Fruit fly (Drosophila melanogaster): ENCODE data around the gene Ggt-1.

Gene Ggt-1

dm6 chrX:18533308-18533707, 21.0 kb upstream of the Ggt-1 start (continued):
- TF ChIP-seq CG18476 (GFP tag; optimal IDR thresholded peaks at IDR 0.05): no peak
- 0 out of 2 replicates have a peak, but pooled peaks have one; percentile 29 for TF ChIP-seq ro (GFP tag; IDR thresholded peaks at IDR 0.05)
- TF ChIP-seq pros (GFP tag; optimal IDR thresholded peaks at IDR 0.05): no peak
- TF ChIP-seq CG6272 (GFP tag; IDR thresholded peaks at IDR 0.05): no peak
- no peak for TF ChIP-seq Myb (GFP tag; optimal IDR thresholded peaks at IDR 0.05)
- no peak for TF ChIP-seq CG7987 (GFP tag; optimal IDR thresholded peaks at IDR 0.05)
- no peak for TF ChIP-seq ac (GFP tag; optimal IDR thresholded peaks at IDR 0.05)
- 0 out of 2 replicates have a peak, but pooled peaks have one; percentile 37 for TF ChIP-seq CG31441 (GFP tag; IDR thresholded peaks at IDR 0.05)
- TF ChIP-seq CG3281 (GFP tag; optimal IDR thresholded peaks at IDR 0.05): no peak
- TF ChIP-seq CG7271 (tag; optimal IDR thresholded peaks at IDR 0.05): no peak
- TF ChIP-seq ap (GFP tag; IDR thresholded peaks at IDR 0.05): no peak
- no peak for TF ChIP-seq CG3995 (GFP tag; optimal IDR thresholded peaks at IDR 0.05)
- no peak for TF ChIP-seq cwo (GFP tag; optimal IDR thresholded peaks at IDR 0.05)
- peak; percentile 39 for TF ChIP-seq CG10979 (tag; optimal IDR thresholded peaks at IDR 0.05)
- no peak for TF ChIP-seq CG11695 (GFP tag; IDR thresholded peaks at IDR 0.05)
- 0 out of 2 replicates have a peak, but pooled peaks have one; percentile 19 for TF ChIP-seq slbo (GFP tag; IDR thresholded peaks at IDR 0.05)
- TF ChIP-seq CG17186 (GFP tag; optimal IDR thresholded peaks at IDR 0.05): no peak
- TF ChIP-seq crc (GFP tag; optimal IDR thresholded peaks at IDR 0.05): no peak
- no peak for TF ChIP-seq wor (GFP tag; IDR thresholded peaks at IDR 0.05)
- no peak for TF ChIP-seq CG1832 (GFP tag; optimal IDR thresholded peaks at IDR 0.05)
- TF ChIP-seq Dref (GFP tag; IDR thresholded peaks at IDR 0.05): no peak
- no peak for TF ChIP-seq Six4 (GFP tag; optimal IDR thresholded peaks at IDR 0.05)
- no peak for TF ChIP-seq nerfin-2 (GFP tag; IDR thresholded peaks at IDR 0.05; ENCODE audit: partially characterized antibody)
- no peak for TF ChIP-seq CG15696 (tag; optimal IDR thresholded peaks at IDR 0.05)
- TF ChIP-seq Lhr (GFP tag; optimal IDR thresholded peaks at IDR 0.05): peak; percentile 11
- TF ChIP-seq CG6854 (GFP tag; optimal IDR thresholded peaks at IDR 0.05): no peak
- TF ChIP-seq CG2875 (GFP tag; optimal IDR thresholded peaks at IDR 0.05): no peak
- no peak for TF ChIP-seq ind (GFP tag; optimal IDR thresholded peaks at IDR 0.05)
- TF ChIP-seq ERR (GFP tag; optimal IDR thresholded peaks at IDR 0.05): no peak
- no peak for TF ChIP-seq gce (GFP tag; IDR thresholded peaks at IDR 0.05)
- TF ChIP-seq CG4424 (GFP tag; optimal IDR thresholded peaks at IDR 0.05): peak; percentile 3
- peak; percentile 53 for TF ChIP-seq trh (GFP tag; optimal IDR thresholded peaks at IDR 0.05)
- no peak for TF ChIP-seq dpn (GFP tag; optimal IDR thresholded peaks at IDR 0.05)
- peak; percentile 22 for TF ChIP-seq slou (GFP tag; optimal IDR thresholded peaks at IDR 0.05)
- no peak for TF ChIP-seq Dek (tag; optimal IDR thresholded peaks at IDR 0.05)
- TF ChIP-seq CG3726 (GFP tag; IDR thresholded peaks at IDR 0.05): 0 out of 3 replicates have a peak, but pooled peaks have one; percentile 27
- TF ChIP-seq tin (GFP tag; optimal IDR thresholded peaks at IDR 0.05): no peak
- TF ChIP-seq CG34422 (GFP tag; IDR thresholded peaks at IDR 0.05): no peak
- TF ChIP-seq TFAM (GFP tag; optimal IDR thresholded peaks at IDR 0.05): no peak
- no peak for TF ChIP-seq chif (GFP tag; optimal IDR thresholded peaks at IDR 0.05)
- no peak for TF ChIP-seq cato (GFP tag; optimal IDR thresholded peaks at IDR 0.05; ENCODE audit: borderline replicate concordance)
- TF ChIP-seq dmrt11E (tag; optimal IDR thresholded peaks at IDR 0.05): peak; percentile 62
- TF ChIP-seq ftz-f1 (GFP tag; optimal IDR thresholded peaks at IDR 0.05): no peak
- no peak for TF ChIP-seq gsb (GFP tag; IDR thresholded peaks at IDR 0.05)
- no peak for TF ChIP-seq toy (GFP tag; IDR thresholded peaks at IDR 0.05)
- TF ChIP-seq CG14710 (tag; optimal IDR thresholded peaks at IDR 0.05): peak; percentile 14
- no peak for TF ChIP-seq Neu2 (GFP tag; optimal IDR thresholded peaks at IDR 0.05; ENCODE audit: borderline replicate concordance)
- no peak for TF ChIP-seq bbx (GFP tag; IDR thresholded peaks at IDR 0.05; ENCODE audit: partially characterized antibody)
- no peak for TF ChIP-seq Nf-YA (GFP tag; IDR thresholded peaks at IDR 0.05)
- TF ChIP-seq disco-r (GFP tag; optimal IDR thresholded peaks at IDR 0.05): no peak
- TF ChIP-seq lbe (GFP tag; optimal IDR thresholded peaks at IDR 0.05): no peak

All from whole organism, embryonic.